Fruit fly (Drosophila melanogaster) ovary, adult (tissue): ENCODE data around the gene CG13058.

ENCODE experiments used
- CG17801 ChIP-seq: fragments of 200-800 bp; optimal IDR thresholded peaks from 2 replicates; lab custom pipeline; 2019; ENCODE audit warnings: missing biosample characterization, mild to moderate bottlenecking, missing genetic modification characterization, moderate library complexity; ENCODE audit not compliant: partially characterized antibody

CG13058 gene

dm6 chr3L:16328207-16328891 lies at the start of gene CG13058:
CG13058 (plus strand) TSS chr3L:16328841.
- no peak for TF ChIP-seq CG17801

dm6 chr3L:16279171-16279570 lies 49.5 kb upstream of the CG13058 start, which contains the start of gene CG13050:
CG13050 (minus strand) TSS chr3L:16279271.
- no peak for TF ChIP-seq CG17801

dm6 chr3L:16279987-16280454 lies 48.6 kb upstream of the CG13058 start, which contains the start of gene CG13064:
CG13064 (plus strand) TSS chr3L:16280404.
- no peak for TF ChIP-seq CG17801

- no peak for TF ChIP-seq CG17801
Measured at dm6 chr3L:16281880-16282556, 46.6 kb upstream of the CG13058 start, which contains the start of gene CG13049. CG13049 (minus strand) TSS chr3L:16281930.

- TF ChIP-seq CG17801, result no peak
Measured at dm6 chr3L:16283821-16284220, 44.8 kb upstream of the CG13058 start, which contains the start of gene CG13048. CG13048 (minus strand) TSS chr3L:16283921.

dm6 chr3L:16285346-16285911 lies 43.2 kb upstream of the CG13058 start, which contains the start of gene CG13047:
CG13047 (minus strand) TSS chr3L:16285396.
- no peak for TF ChIP-seq CG17801

dm6 chr3L:16286258-16286657 lies 42.4 kb upstream of the CG13058 start:
- TF ChIP-seq CG17801, result no peak

dm6 chr3L:16288322-16288721 lies 40.3 kb upstream of the CG13058 start, which contains the start of gene CG13046:
CG13046 (minus strand) TSS chr3L:16288422.
- no peak for TF ChIP-seq CG17801

- TF ChIP-seq CG17801, result no peak
Measured at dm6 chr3L:16289067-16289466, 39.6 kb upstream of the CG13058 start.

dm6 chr3L:16290850-16291249 lies 37.8 kb upstream of the CG13058 start, which contains the start of gene CG13045:
CG13045 (minus strand) TSS chr3L:16290950.
- no peak for TF ChIP-seq CG17801

- no peak for TF ChIP-seq CG17801
Measured at dm6 chr3L:16291678-16292077, 37.0 kb upstream of the CG13058 start.

dm6 chr3L:16295447-16295846 lies 33.2 kb upstream of the CG13058 start, which contains the start of gene CG4962:
CG4962 (minus strand) TSS chr3L:16295547.
- no peak for TF ChIP-seq CG17801

- TF ChIP-seq CG17801, result no peak
Measured at dm6 chr3L:16301153-16301552, 27.5 kb upstream of the CG13058 start, which contains the start of gene CG4982. CG4982 (plus strand) TSS chr3L:16301453.

dm6 chr3L:16303078-16303477 lies 25.6 kb upstream of the CG13058 start, which contains the start of gene CG13044:
CG13044 (minus strand) TSS chr3L:16303178.
- no peak for TF ChIP-seq CG17801

- no peak for TF ChIP-seq CG17801
Measured at dm6 chr3L:16303982-16304381, 24.7 kb upstream of the CG13058 start, which contains the start of gene CG43249. CG43249 (plus strand) TSS chr3L:16304282.

dm6 chr3L:16305820-16306650 lies 22.6 kb upstream of the CG13058 start, which contains the start of the genes CG13043 and CG13063:
CG13043 (minus strand) TSS chr3L:16305870.
CG13063 (plus strand) TSS chr3L:16306600.
- TF ChIP-seq CG17801, result no peak
